Fruit fly (Drosophila melanogaster) Kc167 (cell line): ENCODE results near the gene Tango14.

ENCODE experiments used
- Myc ChIP-seq: fragments of >200 bp; optimal IDR thresholded peaks from 2 replicates; lab custom pipeline; 2017; ENCODE audit warnings: missing external identifiers
- Sin3A ChIP-seq: fragments of >200 bp; optimal IDR thresholded peaks from 2 replicates; lab custom pipeline; 2018; ENCODE audit warnings: missing external identifiers
- h ChIP-seq: fragments of >200 bp; optimal IDR thresholded peaks from 3 replicates; lab custom pipeline; 2018; ENCODE audit warnings: missing external identifiers
- insv ChIP-seq: fragments of >200 bp; optimal IDR thresholded peaks from 3 replicates; lab custom pipeline; 2018; ENCODE audit warnings: missing external identifiers
- psq ChIP-seq: fragments of >200 bp; optimal IDR thresholded peaks from 2 replicates; lab custom pipeline; 2017; ENCODE audit warnings: missing external identifiers
- ttk ChIP-seq: sonication (Bioruptor generic); optimal IDR thresholded peaks from 2 replicates; lab custom pipeline; 2017; ENCODE audit warnings: missing external identifiers

- TF ChIP-seq Sin3A (lab: Kevin White, UChicago) = no peak
- TF ChIP-seq insv (lab: Kevin White, UChicago) = no peak
- TF ChIP-seq Myc (lab: Kevin White, UChicago) = no peak
- no peak for TF ChIP-seq psq (lab: Kevin White, UChicago)
- no peak for TF ChIP-seq ttk (lab: Kevin White, UChicago)
- TF ChIP-seq h (lab: Kevin White, UChicago) = no peak
These were observed 49.0 kb downstream of the Tango14 start for dm6 chr2L:1207432-1207831.
